Fruit fly (Drosophila melanogaster) whole organism, embryonic: ENCODE measurements around the gene CG3764.

ENCODE experiments used
- CG12299 ChIP-seq: fragments of 200-800 bp; sonication (Bioruptor generic); optimal IDR thresholded peaks from 2 replicates; lab custom pipeline; 2018; ENCODE audit warnings: missing biosample characterization, mild to moderate bottlenecking, missing genetic modification characterization
- CG12391 ChIP-seq: fragments of 200-800 bp; sonication (Bioruptor generic); optimal IDR thresholded peaks from 3 replicates; lab custom pipeline; 2018; ENCODE audit warnings: missing biosample characterization, mild to moderate bottlenecking, missing genetic modification characterization, moderate library complexity
- CG12744 ChIP-seq: fragments of 200-800 bp; sonication (Bioruptor generic); optimal IDR thresholded peaks from 2 replicates; lab custom pipeline; 2016; ENCODE audit warnings: missing biosample characterization, missing genetic modification characterization
- CG14667 ChIP-seq: fragments of 200-800 bp; sonication (Bioruptor generic); IDR thresholded peaks from 2 replicates; pipeline ENCODE4 v1.3.6; 2022; ENCODE audit warnings: missing biosample characterization, missing genetic modification characterization
- CG1602 ChIP-seq: fragments of 200-800 bp; sonication (Bioruptor generic); optimal IDR thresholded peaks from 3 replicates; lab custom pipeline; 2016; ENCODE audit warnings: missing biosample characterization, missing genetic modification characterization
- CG16815 ChIP-seq: fragments of 200-800 bp; sonication (Bioruptor generic); optimal IDR thresholded peaks from 3 replicates; lab custom pipeline; 2017; ENCODE audit warnings: missing biosample characterization, mild to moderate bottlenecking, missing genetic modification characterization
- CG17186 ChIP-seq: fragments of 200-800 bp; sonication (Bioruptor generic); optimal IDR thresholded peaks from 3 replicates; lab custom pipeline; 2017; ENCODE audit warnings: missing biosample characterization, missing genetic modification reagents, missing genetic modification characterization
- CG17328 ChIP-seq: fragments of 200-800 bp; sonication (Bioruptor generic); IDR thresholded peaks from 2 replicates; pipeline ENCODE4 v1.3.6; 2022; ENCODE audit warnings: missing biosample characterization, missing genetic modification characterization
- CG1792 ChIP-seq: fragments of 200-800 bp; sonication (Bioruptor generic); optimal IDR thresholded peaks from 2 replicates; lab custom pipeline; 2016; ENCODE audit warnings: missing biosample characterization, missing genetic modification characterization
- CG1832 ChIP-seq: fragments of 200-800 bp; sonication (Bioruptor generic); optimal IDR thresholded peaks from 2 replicates; lab custom pipeline; 2017; ENCODE audit warnings: missing biosample characterization, mild to moderate bottlenecking, missing genetic modification characterization, inconsistent platforms
- CG18764 ChIP-seq: fragments of 200-800 bp; sonication (Bioruptor generic); optimal IDR thresholded peaks from 3 replicates; lab custom pipeline; 2016; ENCODE audit warnings: missing biosample characterization, missing genetic modification characterization
- CG42726 ChIP-seq: fragments of 200-800 bp; sonication (Bioruptor generic); IDR thresholded peaks from 2 replicates; pipeline ENCODE4 v1.3.6; 2022; ENCODE audit warnings: missing biosample characterization, missing genetic modification characterization; ENCODE audit not compliant: partially characterized antibody
- CG43689 ChIP-seq: fragments of 200-800 bp; sonication (Bioruptor generic); IDR thresholded peaks from 2 replicates; pipeline ENCODE4 v1.3.6; 2022; ENCODE audit warnings: missing biosample characterization, missing genetic modification characterization
- CG5953 ChIP-seq: fragments of 200-800 bp; sonication (Bioruptor generic); IDR thresholded peaks from 2 replicates; pipeline ENCODE4 v1.3.6; 2022; ENCODE audit warnings: missing biosample characterization, missing genetic modification characterization
- CG6683 ChIP-seq: fragments of 200-800 bp; sonication (Bioruptor generic); optimal IDR thresholded peaks from 2 replicates; lab custom pipeline; 2017; ENCODE audit warnings: missing biosample characterization, mild to moderate bottlenecking, missing genetic modification characterization, missing genetic modification reagents
- CG6791 ChIP-seq: fragments of 200-800 bp; sonication (Bioruptor generic); IDR thresholded peaks from 3 replicates; pipeline ENCODE4 v1.3.6; 2022; ENCODE audit warnings: missing biosample characterization, missing genetic modification characterization; ENCODE audit not compliant: partially characterized antibody
- CG7556 ChIP-seq: fragments of 200-800 bp; sonication (Bioruptor generic); optimal IDR thresholded peaks from 2 replicates; lab custom pipeline; 2017; ENCODE audit warnings: missing biosample characterization, mild to moderate bottlenecking, missing genetic modification characterization
- CG7963 ChIP-seq: fragments of 200-800 bp; sonication (Bioruptor generic); IDR thresholded peaks from 3 replicates; pipeline ENCODE4 v1.3.6; 2022; ENCODE audit warnings: missing biosample characterization, missing genetic modification characterization; ENCODE audit not compliant: partially characterized antibody
- CG7987 ChIP-seq: fragments of 200-800 bp; sonication (Bioruptor generic); optimal IDR thresholded peaks from 2 replicates; lab custom pipeline; 2018; ENCODE audit warnings: missing biosample characterization, mild to moderate bottlenecking, missing genetic modification characterization, moderate library complexity
- CG8478 ChIP-seq: fragments of >200 bp; optimal IDR thresholded peaks from 2 replicates; lab custom pipeline; 2018
- CrebB ChIP-seq: fragments of 200-800 bp; sonication (Bioruptor generic); optimal IDR thresholded peaks from 3 replicates; lab custom pipeline; 2018; ENCODE audit warnings: missing biosample characterization, mild to moderate bottlenecking, missing genetic modification characterization
- D19A ChIP-seq: fragments of 200-800 bp; optimal IDR thresholded peaks from 3 replicates; lab custom pipeline; 2019; ENCODE audit warnings: missing biosample characterization, mild to moderate bottlenecking, missing genetic modification characterization, moderate library complexity
- Dip3 ChIP-seq: fragments of 200-800 bp; sonication (Bioruptor generic); optimal IDR thresholded peaks from 3 replicates; lab custom pipeline; 2016; ENCODE audit warnings: missing biosample characterization, missing genetic modification characterization
- Dll ChIP-seq: fragments of 200-800 bp; sonication (Bioruptor generic); IDR thresholded peaks from 4 replicates; pipeline ENCODE4 v1.3.6; 2022; ENCODE audit warnings: missing biosample characterization, missing genetic modification characterization; ENCODE audit not compliant: partially characterized antibody
- Doc2 ChIP-seq: fragments of 200-800 bp; sonication (Bioruptor generic); IDR thresholded peaks from 2 replicates; pipeline ENCODE4 v1.3.6; 2022; ENCODE audit warnings: missing biosample characterization, missing genetic modification characterization
- Doc3 ChIP-seq: fragments of 200-800 bp; sonication (Bioruptor generic); IDR thresholded peaks from 3 replicates; pipeline ENCODE4 v1.3.6; 2022; ENCODE audit warnings: missing biosample characterization, missing genetic modification characterization; ENCODE audit not compliant: partially characterized antibody
- E2f2 ChIP-seq: fragments of 200-800 bp; sonication (Bioruptor generic); IDR thresholded peaks from 2 replicates; pipeline ENCODE4 v1.3.6; 2022; ENCODE audit warnings: missing biosample characterization, missing genetic modification characterization
- Hand ChIP-seq: fragments of 200-800 bp; sonication (Bioruptor generic); optimal IDR thresholded peaks from 2 replicates; lab custom pipeline; 2017; ENCODE audit warnings: mild to moderate bottlenecking, missing biosample characterization, missing genetic modification reagents, missing genetic modification characterization
- HmgD ChIP-seq: fragments of 200-800 bp; sonication (Bioruptor generic); optimal IDR thresholded peaks from 3 replicates; lab custom pipeline; 2016; ENCODE audit warnings: missing biosample characterization, missing genetic modification characterization
- Hr3 ChIP-seq: fragments of 200-800 bp; sonication (Bioruptor generic); optimal IDR thresholded peaks from 3 replicates; lab custom pipeline; 2016; ENCODE audit warnings: missing biosample characterization, missing genetic modification characterization
- Hr39 ChIP-seq: fragments of >200 bp; optimal IDR thresholded peaks from 2 replicates; lab custom pipeline; 2017
- Mes4 ChIP-seq: fragments of 200-800 bp; sonication (Bioruptor generic); optimal IDR thresholded peaks from 2 replicates; lab custom pipeline; 2016; ENCODE audit warnings: missing biosample characterization, missing genetic modification characterization
- NFAT ChIP-seq: fragments of 200-800 bp; sonication (Bioruptor generic); IDR thresholded peaks from 2 replicates; pipeline ENCODE4 v1.3.6; 2022; ENCODE audit warnings: missing biosample characterization, missing genetic modification characterization
- Neu2 ChIP-seq: fragments of 200-800 bp; sonication (Bioruptor generic); optimal IDR thresholded peaks from 3 replicates; lab custom pipeline; 2016; ENCODE audit warnings: missing biosample characterization, missing genetic modification characterization, borderline replicate concordance
- Opbp ChIP-seq: fragments of 200-800 bp; sonication (Bioruptor generic); IDR thresholded peaks from 3 replicates; pipeline ENCODE4 v1.3.6; 2022; ENCODE audit warnings: missing biosample characterization, missing genetic modification characterization; ENCODE audit not compliant: partially characterized antibody
- Pdp1 ChIP-seq, 2 experiments: fragments of 200-800 bp; sonication (Bioruptor generic); optimal IDR thresholded peaks; 3 replicates each; lab custom pipeline; 2016; ENCODE audit warnings: missing biosample characterization in 2 of 2, missing genetic modification characterization in 2 of 2, mild to moderate bottlenecking in 1 of 2, moderate library complexity in 1 of 2
- Side ChIP-seq: fragments of 200-800 bp; sonication (Bioruptor generic); optimal IDR thresholded peaks from 2 replicates; lab custom pipeline; 2016; ENCODE audit warnings: missing biosample characterization, missing genetic modification characterization
- cwo ChIP-seq: fragments of 200-800 bp; sonication (Bioruptor generic); optimal IDR thresholded peaks from 3 replicates; lab custom pipeline; 2017; ENCODE audit warnings: missing biosample characterization, missing genetic modification characterization, mild to moderate bottlenecking, moderate library complexity, missing genetic modification reagents
- dm ChIP-seq: fragments of 200-800 bp; sonication (Bioruptor generic); optimal IDR thresholded peaks from 3 replicates; lab custom pipeline; 2016; ENCODE audit warnings: missing biosample characterization, missing genetic modification characterization
- ftz-f1 ChIP-seq: fragments of 200-800 bp; sonication (Bioruptor generic); optimal IDR thresholded peaks from 2 replicates; lab custom pipeline; 2016; ENCODE audit warnings: missing biosample characterization, missing genetic modification characterization
- gcm ChIP-seq: fragments of 200-800 bp; sonication (Bioruptor generic); optimal IDR thresholded peaks from 2 replicates; lab custom pipeline; 2019; ENCODE audit warnings: missing biosample characterization, mild to moderate bottlenecking, missing genetic modification characterization, moderate library complexity
- h ChIP-seq: fragments of >200 bp; optimal IDR thresholded peaks from 2 replicates; lab custom pipeline; 2017
- klu ChIP-seq: fragments of 200-800 bp; sonication (Bioruptor generic); IDR thresholded peaks from 2 replicates; pipeline ENCODE4 v1.3.6; 2022; ENCODE audit warnings: missing biosample characterization, missing genetic modification characterization
- knrl ChIP-seq: fragments of 200-800 bp; sonication (Bioruptor generic); IDR thresholded peaks from 3 replicates; pipeline ENCODE4 v1.3.6; 2022; ENCODE audit warnings: missing biosample characterization, missing genetic modification characterization; ENCODE audit not compliant: partially characterized antibody
- mam ChIP-seq: fragments of 200-800 bp; sonication (Bioruptor generic); optimal IDR thresholded peaks from 3 replicates; lab custom pipeline; 2016; ENCODE audit warnings: missing biosample characterization, missing genetic modification characterization
- run ChIP-seq: fragments of 200-800 bp; sonication (Bioruptor generic); optimal IDR thresholded peaks from 3 replicates; lab custom pipeline; 2018; ENCODE audit warnings: missing biosample characterization, mild to moderate bottlenecking, missing genetic modification characterization
- shn ChIP-seq: fragments of 200-800 bp; sonication (Bioruptor generic); optimal IDR thresholded peaks from 3 replicates; lab custom pipeline; 2016; ENCODE audit warnings: missing biosample characterization, missing genetic modification characterization
- sima ChIP-seq: fragments of 200-800 bp; sonication (Bioruptor generic); optimal IDR thresholded peaks from 2 replicates; lab custom pipeline; 2016; ENCODE audit warnings: missing biosample characterization, missing genetic modification characterization
- toy ChIP-seq: fragments of 200-800 bp; sonication (Bioruptor generic); IDR thresholded peaks from 2 replicates; pipeline ENCODE4 v1.3.6; 2022; ENCODE audit warnings: missing biosample characterization, missing genetic modification characterization
- unc-4 ChIP-seq: fragments of 200-800 bp; sonication (Bioruptor generic); IDR thresholded peaks from 2 replicates; pipeline ENCODE4 v1.3.6; 2022; ENCODE audit warnings: missing biosample characterization, missing genetic modification characterization; ENCODE audit not compliant: partially characterized antibody
- usp ChIP-seq: fragments of >200 bp; optimal IDR thresholded peaks from 2 replicates; lab custom pipeline; 2017; ENCODE audit warnings: missing biosample characterization, missing genetic modification characterization

Gene CG3764

DNA sequence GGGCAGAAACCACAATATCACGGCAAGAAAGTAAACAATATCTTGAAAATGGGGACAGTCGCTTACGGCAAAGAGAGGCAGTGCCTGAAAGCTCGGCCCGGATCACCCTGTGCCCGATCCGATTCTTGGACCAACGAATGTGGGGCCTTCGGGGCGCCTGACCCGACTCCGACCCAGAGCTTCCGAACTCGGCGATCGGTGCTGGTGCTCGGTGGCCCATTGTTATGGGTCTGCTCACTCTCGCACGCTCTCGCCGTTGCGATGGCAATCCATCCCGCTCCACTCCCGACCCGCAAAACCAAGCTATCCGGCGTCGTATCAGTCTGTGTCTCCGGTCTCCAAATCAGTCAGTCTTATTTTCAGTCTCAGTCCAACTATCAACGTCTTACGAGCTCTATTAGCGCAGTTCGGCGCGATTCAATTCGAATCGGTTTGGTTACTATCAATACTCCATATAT, 42.7 kb downstream of the CG3764 start, which contains the start of gene Exn (continued):
- TF ChIP-seq sima (GFP tag; lab: Kevin White, UChicago): no peak
- TF ChIP-seq Hr3 (GFP tag; lab: Kevin White, UChicago): no peak
- peak; percentile 34; the same call in 1 of the 2 replicates for TF ChIP-seq E2f2 (GFP tag; lab: Robert Waterston, UW)
- no peak for TF ChIP-seq CG1602 (GFP tag; lab: Kevin White, UChicago)
- TF ChIP-seq Doc2 (GFP tag; lab: Robert Waterston, UW): no peak
- TF ChIP-seq Dip3 (GFP tag; lab: Kevin White, UChicago): peak; percentile 0
- TF ChIP-seq Hr39: no peak
- no peak for TF ChIP-seq CG6791 (GFP tag; lab: Robert Waterston, UW)
- TF ChIP-seq mam (GFP tag; lab: Kevin White, UChicago): no peak
- peak; percentile 38 for TF ChIP-seq gcm (GFP tag; lab: Kevin White, UChicago)
- TF ChIP-seq Side (GFP tag; lab: Kevin White, UChicago): no peak
- TF ChIP-seq unc-4 (GFP tag; lab: Robert Waterston, UW): no peak
- peak; percentile 45 for TF ChIP-seq CrebB
- no peak for TF ChIP-seq Hand (GFP tag; lab: Kevin White, UChicago)
- TF ChIP-seq CG17328 (GFP tag; lab: Robert Waterston, UW): peak; percentile 23; the same call in 1 of the 2 replicates
- TF ChIP-seq CG17186: no peak
- TF ChIP-seq D19A (tag; lab: Kevin White, UChicago): no peak
- TF ChIP-seq CG12299 (tag; lab: Kevin White, UChicago): peak; percentile 8
- no peak for TF ChIP-seq knrl
- no peak for TF ChIP-seq h
- TF ChIP-seq cwo (GFP tag; lab: Kevin White, UChicago): peak; percentile 59
- TF ChIP-seq CG5953 (GFP tag; lab: Robert Waterston, UW): no peak
- TF ChIP-seq CG18764: no peak
- TF ChIP-seq klu (GFP tag; lab: Robert Waterston, UW): no peak
- TF ChIP-seq Doc3 (GFP tag; lab: Robert Waterston, UW): no peak
- TF ChIP-seq CG7556: no peak
- no peak for TF ChIP-seq shn
- TF ChIP-seq CG12391: no peak
- TF ChIP-seq CG42726 (GFP tag; lab: Robert Waterston, UW): no peak
- TF ChIP-seq CG1832 (GFP tag; lab: Kevin White, UChicago): no peak
- no peak for TF ChIP-seq Pdp1 (GFP tag; optimal IDR thresholded peaks at IDR 0.05; lab: Kevin White, UChicago)
- no peak for TF ChIP-seq CG8478 (lab: Kevin White, UChicago)
- TF ChIP-seq Opbp (GFP tag; lab: Robert Waterston, UW): 0 out of 3 replicates have a peak, but pooled peaks have one; percentile 33
- no peak for TF ChIP-seq CG7963 (GFP tag; lab: Robert Waterston, UW)
- TF ChIP-seq CG6683 (GFP tag; lab: Kevin White, UChicago): no peak
- peak; percentile 72 for TF ChIP-seq ftz-f1 (GFP tag; lab: Kevin White, UChicago)
- TF ChIP-seq CG43689 (GFP tag; lab: Robert Waterston, UW): no peak
- TF ChIP-seq CG12744 (GFP tag; lab: Kevin White, UChicago): no peak
- no peak for TF ChIP-seq CG16815
- 0 out of 2 replicates have a peak, but pooled peaks have one; percentile 29 for TF ChIP-seq NFAT (GFP tag; lab: Robert Waterston, UW)
- TF ChIP-seq CG7987 (GFP tag; lab: Kevin White, UChicago): peak; percentile 47
- TF ChIP-seq toy: peak; percentile 37; the same call in 1 of the 2 replicates
- no peak for TF ChIP-seq CG14667 (GFP tag; lab: Robert Waterston, UW)
- TF ChIP-seq dm (GFP tag; lab: Kevin White, UChicago): no peak
- TF ChIP-seq usp: no peak
- TF ChIP-seq CG1792 (GFP tag; lab: Kevin White, UChicago): no peak
- TF ChIP-seq Dll: 0 out of 4 replicates have a peak, but pooled peaks have one; percentile 19
- no peak for TF ChIP-seq Neu2 (GFP tag; lab: Kevin White, UChicago)
- no peak for TF ChIP-seq HmgD (GFP tag; lab: Kevin White, UChicago)
- no peak for TF ChIP-seq run (tag; lab: Kevin White, UChicago)
- peak; percentile 12 for TF ChIP-seq Mes4 (GFP tag; lab: Kevin White, UChicago)
